Worm (Caenorhabditis elegans): ENCODE measurements around the gene F57A10.2.
"Not testable (repeated sequence)": the region's sequence is repeated elsewhere in the genome, so short reads cannot be mapped to it uniquely, and the experiment has no call there.

F57A10.2 gene

DNA sequence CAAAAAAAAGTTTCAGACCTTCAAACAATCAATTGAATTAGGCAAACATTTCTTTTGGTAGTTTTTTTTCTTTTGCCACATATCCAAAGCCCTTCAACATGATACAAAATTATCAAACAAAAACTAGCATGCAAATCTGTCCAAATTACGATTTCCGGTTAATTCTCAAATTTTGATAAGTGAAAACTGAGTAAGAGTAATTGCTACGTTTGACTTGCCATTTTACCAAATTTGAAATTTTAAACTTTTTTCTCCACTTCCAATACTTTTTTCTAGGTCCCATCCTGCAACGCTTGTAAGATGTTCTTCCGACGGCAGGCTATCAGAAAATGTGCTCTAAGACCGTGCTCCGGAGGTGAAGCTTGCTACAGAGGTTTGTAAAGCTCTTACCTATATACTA is 29.7 kb downstream of the F57A10.2 start, which contains the start of gene nhr-223:
nhr-223 (plus strand) TSS at position 301 of the 400 bp plus-strand sequence.
- TF ChIP-seq xbp-1 (tag; optimal IDR thresholded peaks at IDR 0.05) (no peak), nhr-76 (tag; optimal IDR thresholded peaks at IDR 0.05) (no peak), lsy-2 (tag; optimal IDR thresholded peaks at IDR 0.05) (no peak), skn-1 (tag; optimal IDR thresholded peaks at IDR 0.05) (no peak), nhr-84 (tag; optimal IDR thresholded peaks at IDR 0.05) (no peak), ztf-4 (tag; optimal IDR thresholded peaks at IDR 0.05) (no peak)

DNA sequence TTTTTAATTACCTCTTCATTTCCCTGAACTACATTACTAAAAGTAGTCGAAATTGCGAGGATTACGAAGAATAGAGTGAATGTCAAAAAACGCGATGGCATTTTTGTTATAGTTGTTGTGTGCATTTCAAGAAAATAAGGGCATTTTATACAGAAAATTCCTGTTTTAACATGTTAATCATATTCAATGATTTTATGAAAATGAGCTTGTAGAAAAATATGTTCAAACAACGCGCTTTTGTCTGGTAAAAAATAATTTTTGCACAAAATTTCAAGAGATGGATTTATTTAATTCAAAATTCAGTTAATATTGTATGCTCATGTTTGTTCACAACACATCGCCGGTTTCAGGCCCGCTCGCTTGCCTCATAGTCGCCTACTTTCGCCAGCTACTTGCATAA is 31.7 kb downstream of the F57A10.2 start, which contains the start of gene T26E4.10:
T26E4.10 (minus strand) TSS at position 101 of the 400 bp plus-strand sequence.
- TF ChIP-seq unc-130 (tag; optimal IDR thresholded peaks at IDR 0.05): no peak

DNA sequence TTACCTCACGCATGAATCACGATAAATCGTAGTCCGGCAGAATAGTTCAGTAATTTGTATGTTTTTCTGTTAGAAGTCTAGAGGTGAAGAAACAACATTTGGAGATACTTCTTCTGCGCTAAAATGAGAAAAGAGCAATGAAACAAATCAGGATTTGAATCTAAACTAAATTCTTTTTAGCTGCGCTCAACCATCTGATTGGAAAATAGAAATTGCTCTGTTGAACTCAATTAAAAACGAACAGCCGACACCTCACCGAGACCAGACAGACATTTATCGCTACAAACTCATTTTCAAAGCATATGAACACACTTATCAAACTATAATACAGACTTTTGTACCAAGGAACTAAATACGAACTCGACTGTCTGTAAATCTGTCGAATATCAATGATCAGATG is 36.2 kb downstream of the F57A10.2 start, which contains the start of gene T26E4.9:
T26E4.9 (minus strand) TSS at position 101 of the 400 bp plus-strand sequence.
- TF ChIP-seq nhr-28 (tag; optimal IDR thresholded peaks at IDR 0.05); ceh-88 (GFP tag; IDR thresholded peaks at IDR 0.05); unc-62 (GFP tag; optimal IDR thresholded peaks at IDR 0.05): not testable (repeated sequence)

DNA sequence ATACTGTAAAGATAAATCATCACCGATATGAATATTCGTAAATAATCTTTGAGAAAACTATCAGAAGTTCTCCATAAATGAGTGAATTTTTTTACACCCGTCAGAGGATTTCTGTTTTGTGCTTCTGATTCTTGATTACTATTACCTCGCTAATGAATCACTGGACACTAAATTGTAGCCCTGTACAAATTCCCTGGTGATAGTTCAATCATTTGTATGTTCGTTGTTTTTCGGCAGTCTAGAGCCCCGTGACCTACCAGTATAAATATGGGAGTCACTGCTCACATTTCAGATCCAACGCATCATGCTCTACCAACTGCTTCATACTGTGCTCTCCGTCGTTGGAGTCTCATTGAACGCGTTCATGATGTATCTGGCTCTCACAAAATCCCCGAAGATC is 36.7 kb downstream of the F57A10.2 start, which contains the start of gene srd-27:
srd-27 (plus strand) TSS at position 301 of the 400 bp plus-strand sequence.
- not testable (repeated sequence) for TF ChIP-seq lir-3 (tag; optimal IDR thresholded peaks at IDR 0.05; ENCODE audit: poor library complexity); dsc-1 (tag; optimal IDR thresholded peaks at IDR 0.05); nhr-19 (GFP tag; conservative IDR thresholded peaks at IDR 0.05)

DNA sequence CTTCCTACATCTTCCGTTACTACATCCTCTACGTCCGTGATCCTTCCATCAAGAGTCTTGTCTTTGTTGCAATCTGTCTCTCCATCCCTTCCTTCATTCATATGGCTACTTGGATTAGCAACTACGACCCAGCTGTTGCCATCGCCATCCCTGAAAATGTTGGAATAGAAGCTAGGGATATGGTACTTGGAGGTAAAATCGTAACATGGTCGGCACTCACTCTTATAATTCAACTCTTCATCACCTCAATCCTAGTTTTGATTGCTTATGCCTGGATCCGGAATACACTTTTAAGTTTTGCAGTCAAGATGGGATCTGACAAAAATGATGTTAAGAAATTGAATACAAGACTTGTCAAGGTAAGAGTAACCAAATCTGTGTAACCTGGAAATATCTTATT is 37.4 kb downstream of the F57A10.2 start, which contains the start of gene T26E4.18:
T26E4.18 (minus strand) TSS at position 101 of the 400 bp plus-strand sequence.
- TF ChIP-seq ceh-63 (GFP tag; optimal IDR thresholded peaks at IDR 0.05); swsn-7 (tag; optimal IDR thresholded peaks at IDR 0.05); ama-1 (optimal IDR thresholded peaks at IDR 0.05): not testable (repeated sequence)

DNA sequence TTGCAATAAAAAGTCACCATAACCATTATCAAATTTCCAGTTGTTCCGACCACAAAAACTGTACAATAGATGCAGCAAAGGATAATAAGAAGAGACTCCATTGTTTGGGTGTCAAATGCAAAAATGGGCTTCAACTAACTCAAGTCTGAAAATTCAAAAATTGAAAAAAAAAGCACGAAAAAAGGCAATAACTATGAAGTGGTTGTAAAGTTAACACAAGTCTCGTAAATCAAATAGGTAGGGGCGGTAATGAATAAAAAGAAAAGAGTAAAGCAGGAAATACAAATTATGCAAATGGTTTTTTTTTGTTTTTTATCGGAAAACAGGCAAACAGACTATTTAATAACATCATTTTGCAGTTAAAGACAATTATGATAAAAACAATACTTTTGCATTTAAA is 41.0 kb downstream of the F57A10.2 start, which contains the start of gene srsx-38:
srsx-38 (minus strand) TSS at position 101 of the 400 bp plus-strand sequence.
- TF ChIP-seq tlp-1 (tag; optimal IDR thresholded peaks at IDR 0.05); unc-62 (GFP tag; optimal IDR thresholded peaks at IDR 0.05); unc-98 (GFP tag; IDR thresholded peaks at IDR 0.05): not testable (repeated sequence)

DNA sequence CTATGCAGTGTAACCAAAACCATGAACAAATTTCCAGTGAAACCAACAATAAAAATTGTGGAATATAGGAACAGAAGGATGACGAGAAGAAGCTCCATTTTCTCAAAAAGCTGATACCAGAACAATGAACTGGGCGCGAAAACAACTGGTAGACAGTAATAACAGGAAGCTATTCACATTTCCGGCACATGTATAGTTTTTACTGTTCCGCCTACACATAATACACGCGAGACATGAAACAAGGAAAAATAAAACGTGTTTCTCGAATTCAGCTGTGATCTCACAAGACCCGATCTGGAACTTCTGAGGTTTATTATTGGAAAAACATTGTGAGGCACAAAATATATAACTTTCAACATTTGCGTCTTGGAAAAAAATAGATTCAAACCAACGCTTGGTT is 43.2 kb downstream of the F57A10.2 start, which contains the start of gene srsx-36:
srsx-36 (minus strand) TSS at position 101 of the 400 bp plus-strand sequence.
- TF ChIP-seq skn-1 (tag; optimal IDR thresholded peaks at IDR 0.05) (no peak), snu-23 (GFP tag; optimal IDR thresholded peaks at IDR 0.05) (no peak), ama-1 (optimal IDR thresholded peaks at IDR 0.05) (no peak), Y116A8C.19 (tag; optimal IDR thresholded peaks at IDR 0.05; ENCODE audit: borderline replicate concordance) (no peak), mep-1 (tag; optimal IDR thresholded peaks at IDR 0.05) (no peak)

DNA sequence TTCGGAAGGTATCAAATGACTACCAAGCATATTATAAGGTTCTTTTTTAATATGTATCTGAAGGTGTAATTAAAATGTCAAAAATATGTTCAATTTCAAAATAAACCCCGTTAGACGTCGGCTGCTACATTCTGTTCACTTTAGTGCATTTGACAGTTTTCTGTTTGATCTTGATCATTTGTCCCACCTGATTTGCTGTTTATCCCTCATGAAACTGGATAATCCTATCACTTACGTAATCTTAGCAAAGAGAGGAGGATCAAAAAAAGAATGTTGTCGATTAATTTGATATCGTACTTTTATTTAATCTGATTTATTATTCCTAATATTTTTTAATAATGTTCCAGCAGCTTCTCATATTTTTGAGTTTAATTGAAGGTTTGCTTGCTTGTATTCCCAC is 44.1 kb downstream of the F57A10.2 start, which contains the start of gene F54B8.1:
F54B8.1 (plus strand) TSS at position 301 of the 400 bp plus-strand sequence.
- no peak for TF ChIP-seq unc-86 (tag; optimal IDR thresholded peaks at IDR 0.05)
- no peak for TF ChIP-seq pax-3 (tag; optimal IDR thresholded peaks at IDR 0.05)
- no peak for TF ChIP-seq ceh-82 (tag; optimal IDR thresholded peaks at IDR 0.05)
- no peak for TF ChIP-seq pag-3 (tag; optimal IDR thresholded peaks at IDR 0.05; ENCODE audit: borderline replicate concordance, insufficient read depth)
- TF ChIP-seq tbx-2 (tag; optimal IDR thresholded peaks at IDR 0.05): no peak
- TF ChIP-seq hlh-17 (GFP tag; optimal IDR thresholded peaks at IDR 0.05; ENCODE audit: borderline replicate concordance): no peak
- no peak for TF ChIP-seq zag-1 (tag; optimal IDR thresholded peaks at IDR 0.05)
- no peak for TF ChIP-seq fkh-4 (tag; optimal IDR thresholded peaks at IDR 0.05; ENCODE audit: borderline replicate concordance)
- TF ChIP-seq fkh-8 (tag; optimal IDR thresholded peaks at IDR 0.05): no peak
- TF ChIP-seq mef-2 (tag; optimal IDR thresholded peaks at IDR 0.05): no peak
- TF ChIP-seq alr-1 (tag; optimal IDR thresholded peaks at IDR 0.05; ENCODE audit: borderline replicate concordance): no peak
- TF ChIP-seq sup-37 (GFP tag; optimal IDR thresholded peaks at IDR 0.05): no peak

All from whole organism, L1 larva.